Worm (Caenorhabditis elegans) whole organism, L2 larva: ENCODE results near the gene Y119D3B.21.

ENCODE experiments used
- R02D3.7 ChIP-seq: fragments of 150-350 bp; optimal IDR thresholded peaks from 2 replicates; lab custom pipeline; 2014; ENCODE audit warnings: missing biosample characterization, missing genetic modification characterization
- ama-1 ChIP-seq: fragments of 150-350 bp; optimal IDR thresholded peaks from 2 replicates; lab custom pipeline; 2018; ENCODE audit warnings: inconsistent platforms
- ceh-82 ChIP-seq: fragments of 150-350 bp; optimal IDR thresholded peaks from 2 replicates; lab custom pipeline; 2014; ENCODE audit warnings: missing biosample characterization, missing genetic modification characterization
- elt-3 ChIP-seq: sonication (generic microtip); optimal IDR thresholded peaks from 2 replicates; lab custom pipeline; 2017; ENCODE audit warnings: missing biosample characterization, missing genetic modification characterization
- mdl-1 ChIP-seq, 2 experiments: fragments of 150-350 bp in 1 of 2; sonication (generic microtip) in 1 of 2; optimal IDR thresholded peaks; 2 replicates each; lab custom pipeline; 2017; ENCODE audit warnings: missing biosample characterization in 2 of 2, missing genetic modification characterization in 2 of 2
- nhr-10 ChIP-seq: sonication (generic microtip); optimal IDR thresholded peaks from 2 replicates; lab custom pipeline; 2017; ENCODE audit warnings: missing biosample characterization, missing genetic modification characterization
- nhr-12 ChIP-seq: fragments of 150-350 bp; optimal IDR thresholded peaks from 2 replicates; lab custom pipeline; 2014; ENCODE audit warnings: missing biosample characterization, missing genetic modification characterization
- nhr-23 ChIP-seq: fragments of 150-350 bp; optimal IDR thresholded peaks from 2 replicates; lab custom pipeline; 2014; ENCODE audit warnings: missing biosample characterization, missing genetic modification reagents, missing genetic modification characterization
- snpc-4 ChIP-seq: fragments of 150-350 bp; optimal IDR thresholded peaks from 2 replicates; lab custom pipeline; 2014; ENCODE audit warnings: missing biosample characterization, missing genetic modification characterization
- zag-1 ChIP-seq: fragments of 150-350 bp; optimal IDR thresholded peaks from 2 replicates; lab custom pipeline; 2014; ENCODE audit warnings: missing biosample characterization, missing genetic modification characterization

ce11 chrIII:1207027-1207426 is 7.8 kb upstream of the Y119D3B.21 start:
- TF ChIP-seq nhr-10 (no peak), zag-1 (tag; lab: Kevin White, UChicago) (no peak), ceh-82 (tag; lab: Kevin White, UChicago) (no peak), elt-3 (tag; lab: Kevin White, UChicago) (no peak), mdl-1 (tag; optimal IDR thresholded peaks at IDR 0.05; lab: Kevin White, UChicago) (no peak), nhr-12 (tag; lab: Kevin White, UChicago) (no peak), R02D3.7 (no peak), nhr-23 (tag; lab: Kevin White, UChicago) (no peak), ama-1 (lab: Kevin White, UChicago) (no peak), snpc-4 (no peak)
